Worm (Caenorhabditis elegans) whole organism, young adult: ENCODE data around the gene sre-28.

Experiments used
- B0261.1 ChIP-seq: sonication (generic microtip); optimal IDR thresholded peaks from 2 replicates; lab custom pipeline; 2016; ENCODE audit warnings: mild to moderate bottlenecking, missing genetic modification characterization, moderate library complexity, missing compliant biosample characterization
- F22D6.2 ChIP-seq: sonication (generic microtip); optimal IDR thresholded peaks from 2 replicates; lab custom pipeline; 2016; ENCODE audit warnings: mild to moderate bottlenecking, missing genetic modification characterization, missing compliant biosample characterization
- F37B4.10 ChIP-seq: fragments of 200-800 bp; sonication (Bioruptor generic); IDR thresholded peaks from 2 replicates; pipeline ENCODE4 v1.3.6; 2022; ENCODE audit warnings: missing genetic modification characterization, missing compliant biosample characterization
- F39B2.1 ChIP-seq: fragments of 200-800 bp; sonication (Bioruptor generic); IDR thresholded peaks from 2 replicates; pipeline ENCODE4 v1.3.6; 2022; ENCODE audit warnings: missing genetic modification reagents, missing genetic modification characterization, missing compliant biosample characterization
- F57A8.1 ChIP-seq: fragments of 200-800 bp; sonication (Bioruptor generic); optimal IDR thresholded peaks from 2 replicates; lab custom pipeline; 2018; ENCODE audit warnings: mild to moderate bottlenecking, missing genetic modification characterization, moderate library complexity, missing compliant biosample characterization
- F57C9.4 ChIP-seq: sonication (generic microtip); optimal IDR thresholded peaks from 2 replicates; lab custom pipeline; 2017; ENCODE audit warnings: mild to moderate bottlenecking, missing genetic modification characterization, missing compliant biosample characterization
- K11D2.4 ChIP-seq: fragments of 200-800 bp; sonication (Bioruptor generic); IDR thresholded peaks from 2 replicates; pipeline ENCODE4 v1.3.6; 2022; ENCODE audit warnings: missing genetic modification reagents, missing genetic modification characterization, missing compliant biosample characterization
- Y53F4B.3 ChIP-seq: fragments of 200-800 bp; sonication (Bioruptor generic); IDR thresholded peaks from 2 replicates; pipeline ENCODE4 v1.3.6; 2022; ENCODE audit warnings: missing genetic modification reagents, missing genetic modification characterization, missing compliant biosample characterization
- Y67H2A.10 ChIP-seq: fragments of 200-800 bp; sonication (Bioruptor generic); conservative IDR thresholded peaks from 2 replicates; pipeline ENCODE4 v1.3.6; 2022; ENCODE audit warnings: missing genetic modification reagents, missing genetic modification characterization, missing compliant biosample characterization
- Y95B8A.8 ChIP-seq: fragments of 200-800 bp; sonication (Bioruptor generic); IDR thresholded peaks from 2 replicates; pipeline ENCODE4 v1.3.6; 2022; ENCODE audit warnings: missing genetic modification reagents, missing genetic modification characterization, missing compliant biosample characterization
- ZK185.1 ChIP-seq: sonication (generic microtip); optimal IDR thresholded peaks from 2 replicates; lab custom pipeline; 2016; ENCODE audit warnings: mild to moderate bottlenecking, missing genetic modification characterization, missing compliant biosample characterization; ENCODE audit not compliant: poor library complexity, severe bottlenecking
- akir-1 ChIP-seq: fragments of 200-800 bp; sonication (Bioruptor generic); optimal IDR thresholded peaks from 2 replicates; lab custom pipeline; 2018; ENCODE audit warnings: mild to moderate bottlenecking, missing genetic modification characterization, moderate library complexity, missing compliant biosample characterization
- atf-7 ChIP-seq: sonication (generic microtip); optimal IDR thresholded peaks from 2 replicates; lab custom pipeline; 2017; ENCODE audit warnings: mild to moderate bottlenecking, missing genetic modification characterization, missing compliant biosample characterization
- athp-1 ChIP-seq: sonication (generic microtip); optimal IDR thresholded peaks from 2 replicates; lab custom pipeline; 2017; ENCODE audit warnings: mild to moderate bottlenecking, missing genetic modification characterization, missing compliant biosample characterization
- attf-3 ChIP-seq: fragments of 200-800 bp; sonication (Bioruptor generic); conservative IDR thresholded peaks from 2 replicates; pipeline ENCODE4 v1.3.6; 2022; ENCODE audit warnings: missing genetic modification reagents, missing genetic modification characterization, missing compliant biosample characterization
- bed-1 ChIP-seq: fragments of 200-800 bp; sonication (Bioruptor generic); IDR thresholded peaks from 2 replicates; pipeline ENCODE4 v1.3.6; 2022; ENCODE audit warnings: missing genetic modification reagents, missing genetic modification characterization, missing compliant biosample characterization
- bed-2 ChIP-seq: fragments of 200-800 bp; sonication (Bioruptor generic); IDR thresholded peaks from 2 replicates; pipeline ENCODE4 v1.3.6; 2022; ENCODE audit warnings: missing genetic modification reagents, missing genetic modification characterization, missing compliant biosample characterization
- ccch-3 ChIP-seq: fragments of 200-800 bp; sonication (Bioruptor generic); optimal IDR thresholded peaks from 2 replicates; lab custom pipeline; 2018; ENCODE audit warnings: mild to moderate bottlenecking, missing genetic modification characterization, missing compliant biosample characterization
- cebp-1 ChIP-seq, 2 experiments: fragments of 200-800 bp in 1 of 2; sonication (Bioruptor generic) in 1 of 2; sonication (generic microtip) in 1 of 2; IDR thresholded peaks in 1 of 2; optimal IDR thresholded peaks in 1 of 2; 2 replicates each; pipeline versions ENCODE4 v1.3.6 to Lab custom; 2017 to 2022; ENCODE audit warnings: missing compliant biosample characterization in 2 of 2, missing genetic modification characterization in 2 of 2, mild to moderate bottlenecking in 1 of 2, missing genetic modification reagents in 1 of 2, moderate library complexity in 1 of 2
- cebp-2 ChIP-seq: fragments of 200-800 bp; sonication (Bioruptor generic); IDR thresholded peaks from 2 replicates; pipeline ENCODE4 v1.3.6; 2022; ENCODE audit warnings: missing genetic modification characterization, missing compliant biosample characterization
- ceh-100 ChIP-seq: fragments of 200-800 bp; sonication (Bioruptor generic); IDR thresholded peaks from 2 replicates; pipeline ENCODE4 v1.3.6; 2022; ENCODE audit warnings: missing genetic modification reagents, missing genetic modification characterization, missing compliant biosample characterization
- ceh-40 ChIP-seq: fragments of 200-800 bp; sonication (Bioruptor generic); IDR thresholded peaks from 2 replicates; pipeline ENCODE4 v1.3.6; 2022; ENCODE audit warnings: missing genetic modification characterization, missing compliant biosample characterization
- ceh-91 ChIP-seq: fragments of 200-800 bp; sonication (Bioruptor generic); IDR thresholded peaks from 2 replicates; pipeline ENCODE4 v1.3.6; 2022; ENCODE audit warnings: missing genetic modification reagents, missing genetic modification characterization, missing compliant biosample characterization
- dox-1 ChIP-seq: fragments of 200-800 bp; sonication (Bioruptor generic); IDR thresholded peaks from 2 replicates; pipeline ENCODE4 v1.3.6; 2022; ENCODE audit warnings: missing genetic modification reagents, missing genetic modification characterization, missing compliant biosample characterization
- egrh-3 ChIP-seq: fragments of 200-800 bp; sonication (Bioruptor generic); IDR thresholded peaks from 2 replicates; pipeline ENCODE4 v1.3.6; 2022; ENCODE audit warnings: missing genetic modification reagents, missing genetic modification characterization, missing compliant biosample characterization
- gei-17 ChIP-seq: fragments of 200-800 bp; sonication (Bioruptor generic); optimal IDR thresholded peaks from 2 replicates; lab custom pipeline; 2018; ENCODE audit warnings: mild to moderate bottlenecking, missing genetic modification characterization, missing compliant biosample characterization
- him-1 ChIP-seq: sonication (generic microtip); optimal IDR thresholded peaks from 2 replicates; lab custom pipeline; 2016; ENCODE audit warnings: missing genotype, missing genetic modification reagents, missing genetic modification characterization, missing compliant biosample characterization
- hmg-1.2 ChIP-seq: fragments of 200-800 bp; sonication (Bioruptor generic); IDR thresholded peaks from 2 replicates; pipeline ENCODE4 v1.3.6; 2022; ENCODE audit warnings: missing genetic modification reagents, missing genetic modification characterization, missing compliant biosample characterization
- hmg-20 ChIP-seq: fragments of 200-800 bp; sonication (Bioruptor generic); IDR thresholded peaks from 2 replicates; pipeline ENCODE4 v1.3.6; 2022; ENCODE audit warnings: missing genetic modification reagents, missing genetic modification characterization, missing compliant biosample characterization
- hrde-1 ChIP-seq: sonication (generic microtip); optimal IDR thresholded peaks from 2 replicates; lab custom pipeline; 2016; ENCODE audit warnings: missing genetic modification characterization, mild to moderate bottlenecking, missing compliant biosample characterization, moderate library complexity, missing genotype, missing genetic modification reagents, borderline replicate concordance
- hsf-1 ChIP-seq: fragments of 200-800 bp; sonication (Bioruptor generic); IDR thresholded peaks from 2 replicates; pipeline ENCODE4 v1.3.6; 2022; ENCODE audit warnings: missing genetic modification reagents, missing genetic modification characterization, missing compliant biosample characterization
- let-526 ChIP-seq: fragments of 200-800 bp; sonication (Bioruptor generic); IDR thresholded peaks from 2 replicates; pipeline ENCODE4 v1.3.6; 2022; ENCODE audit warnings: missing genetic modification reagents, missing genetic modification characterization, missing compliant biosample characterization
- lin-54 ChIP-seq: fragments of 200-800 bp; sonication (Bioruptor generic); optimal IDR thresholded peaks from 2 replicates; lab custom pipeline; 2018; ENCODE audit warnings: mild to moderate bottlenecking, missing genetic modification characterization, missing compliant biosample characterization
- lsl-1 ChIP-seq: fragments of 200-800 bp; sonication (Bioruptor generic); optimal IDR thresholded peaks from 2 replicates; lab custom pipeline; 2018; ENCODE audit warnings: mild to moderate bottlenecking, missing genetic modification characterization, moderate library complexity, missing compliant biosample characterization
- madf-3 ChIP-seq: fragments of 200-800 bp; sonication (Bioruptor generic); IDR thresholded peaks from 2 replicates; pipeline ENCODE4 v1.3.6; 2022; ENCODE audit warnings: missing genetic modification reagents, missing genetic modification characterization, missing compliant biosample characterization
- mel-28 ChIP-seq: sonication (generic microtip); optimal IDR thresholded peaks from 2 replicates; lab custom pipeline; 2016; ENCODE audit warnings: borderline replicate concordance, mild to moderate bottlenecking, missing genetic modification characterization, missing compliant biosample characterization
- nhr-179 ChIP-seq: sonication (generic microtip); optimal IDR thresholded peaks from 2 replicates; lab custom pipeline; 2016; ENCODE audit warnings: mild to moderate bottlenecking, missing genetic modification characterization, missing compliant biosample characterization
- nhr-27 ChIP-seq: fragments of 200-800 bp; sonication (Bioruptor generic); optimal IDR thresholded peaks from 2 replicates; lab custom pipeline; 2018; ENCODE audit warnings: mild to moderate bottlenecking, missing genetic modification characterization, moderate library complexity, missing compliant biosample characterization
- nhr-90 ChIP-seq: sonication (generic microtip); optimal IDR thresholded peaks from 2 replicates; lab custom pipeline; 2016; ENCODE audit warnings: missing genotype, mild to moderate bottlenecking, missing genetic modification characterization, missing compliant biosample characterization
- pha-4 ChIP-seq: fragments of 150-350 bp; sonication (generic microtip); optimal IDR thresholded peaks from 2 replicates; lab custom pipeline; 2014; ENCODE audit warnings: missing biosample characterization, missing genetic modification reagents, missing genetic modification characterization
- snpc-4 ChIP-seq, 5 experiments: fragments of 150-350 bp in 1 of 5; sonication (generic microtip) in 4 of 5; optimal IDR thresholded peaks; 2 replicates each; lab custom pipeline; 2014 to 2018; ENCODE audit warnings: missing genetic modification characterization in 5 of 5, missing biosample characterization in 3 of 5, antibody characterized with exemption in 2 of 5, mild to moderate bottlenecking in 2 of 5, missing compliant biosample characterization in 2 of 5, missing genotype in 2 of 5, moderate library complexity in 2 of 5, missing genetic modification reagents in 1 of 5
- somi-1 ChIP-seq: fragments of 200-800 bp; sonication (Bioruptor generic); optimal IDR thresholded peaks from 2 replicates; lab custom pipeline; 2018; ENCODE audit warnings: mild to moderate bottlenecking, missing genetic modification characterization, missing compliant biosample characterization
- tlf-1 ChIP-seq: fragments of 200-800 bp; sonication (Bioruptor generic); optimal IDR thresholded peaks from 2 replicates; lab custom pipeline; 2018; ENCODE audit warnings: mild to moderate bottlenecking, missing genetic modification characterization, missing compliant biosample characterization
- zfh-2 ChIP-seq: fragments of 200-800 bp; sonication (Bioruptor generic); conservative IDR thresholded peaks from 2 replicates; pipeline ENCODE4 v1.3.6; 2022; ENCODE audit warnings: missing genetic modification reagents, missing genetic modification characterization, missing compliant biosample characterization
- ztf-18 ChIP-seq: sonication (generic microtip); optimal IDR thresholded peaks from 2 replicates; lab custom pipeline; 2016; ENCODE audit warnings: missing genotype, mild to moderate bottlenecking, missing genetic modification characterization, missing compliant biosample characterization
- ztf-6 ChIP-seq: fragments of 200-800 bp; sonication (Bioruptor generic); IDR thresholded peaks from 2 replicates; pipeline ENCODE4 v1.3.6; 2022; ENCODE audit warnings: missing genetic modification reagents, missing genetic modification characterization, missing compliant biosample characterization

The sre-28 gene

DNA sequence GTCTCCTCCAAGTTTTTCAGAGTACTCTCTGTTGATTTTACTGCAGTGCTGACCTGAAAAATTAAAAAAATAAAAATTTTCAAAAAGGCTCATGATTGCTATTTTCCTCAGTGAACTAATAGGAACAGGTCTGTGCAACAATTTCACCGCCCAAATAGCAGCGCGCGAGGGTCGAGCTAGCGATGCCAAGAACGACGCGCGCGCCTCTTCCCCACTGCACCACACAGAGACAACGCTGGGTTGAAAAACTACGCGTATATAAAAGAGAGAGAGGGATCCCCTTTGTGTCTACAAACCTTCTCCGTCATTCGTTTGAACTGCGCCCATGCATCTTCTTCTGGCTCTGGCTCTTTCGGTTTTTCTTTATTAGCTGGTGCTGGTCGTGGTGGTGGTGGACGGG lies 25.9 kb downstream of the sre-28 start (continued):
- peak; percentile 96 for TF ChIP-seq B0261.1 (tag; lab: Kevin White, UChicago)
- TF ChIP-seq pha-4 (tag; lab: Kevin White, UChicago), result no peak
- TF ChIP-seq bed-2 (GFP tag; lab: Robert Waterston, UW), result no peak
- TF ChIP-seq akir-1 (GFP tag; lab: Kevin White, UChicago), result peak; percentile 64
- TF ChIP-seq lsl-1 (GFP tag; lab: Kevin White, UChicago), result peak; percentile 53
- TF ChIP-seq ccch-3 (GFP tag; lab: Kevin White, UChicago), result peak; percentile 49
- TF ChIP-seq ztf-6, result peak; percentile 56; the same call in 1 of the 2 replicates
- 0 out of 2 replicates have a peak, but pooled peaks have one; percentile 80 for TF ChIP-seq Y95B8A.8 (GFP tag; lab: Robert Waterston, UW)
- TF ChIP-seq hrde-1, result peak; percentile 86
- TF ChIP-seq athp-1 (tag; lab: Kevin White, UChicago), result peak; percentile 95
- TF ChIP-seq zfh-2 (GFP tag; lab: Robert Waterston, UW), result peak; percentile 92
- peak; percentile 94 for TF ChIP-seq ZK185.1 (tag; lab: Kevin White, UChicago)
- TF ChIP-seq mel-28 (tag; lab: Kevin White, UChicago), result peak; percentile 45
- TF ChIP-seq hmg-1.2 (GFP tag; lab: Robert Waterston, UW), result peak; percentile 78
- peak; percentile 94 for TF ChIP-seq bed-1 (GFP tag; lab: Robert Waterston, UW)
- peak; percentile 76 for TF ChIP-seq ceh-100
- peak; percentile 80 for TF ChIP-seq atf-7 (tag; lab: Kevin White, UChicago)
- TF ChIP-seq lin-54 (GFP tag; lab: Kevin White, UChicago), result peak; percentile 81
- TF ChIP-seq K11D2.4 (GFP tag; lab: Robert Waterston, UW), result peak; percentile 43; the same call in 1 of the 2 replicates
- TF ChIP-seq cebp-1 (GFP tag; IDR thresholded peaks at IDR 0.05; lab: Robert Waterston, UW), result no peak
- peak; percentile 83 for TF ChIP-seq cebp-1 (tag; optimal IDR thresholded peaks at IDR 0.05; lab: Kevin White, UChicago)
- peak; percentile 81; the same call in 1 of the 2 replicates for TF ChIP-seq ceh-40
- peak; percentile 87 for TF ChIP-seq dox-1
- peak; percentile 97 for TF ChIP-seq nhr-90 (tag; lab: Kevin White, UChicago)
- peak; percentile 97 for TF ChIP-seq him-1
- peak; percentile 36 for TF ChIP-seq F22D6.2 (tag; lab: Kevin White, UChicago)
- peak; percentile 76 for TF ChIP-seq hsf-1
- TF ChIP-seq F57C9.4 (tag; lab: Kevin White, UChicago), result peak; percentile 20
- peak; percentile 63 for TF ChIP-seq egrh-3 (GFP tag; lab: Robert Waterston, UW)
- TF ChIP-seq ztf-18 (tag; lab: Kevin White, UChicago), result peak; percentile 85
- peak; percentile 27 for TF ChIP-seq gei-17 (GFP tag; lab: Kevin White, UChicago)
- TF ChIP-seq Y53F4B.3 (GFP tag; lab: Robert Waterston, UW), result no peak
- peak; percentile 98 for TF ChIP-seq cebp-2 (GFP tag; lab: Robert Waterston, UW)
- peak; percentile 90 for TF ChIP-seq hmg-20
- TF ChIP-seq snpc-4 (GFP tag; optimal IDR thresholded peaks at IDR 0.05; lab: Kevin White, UChicago), result peak; percentile 87
- peak in 3 of 4 experiments; percentile 72 to 78 (median 74) for TF ChIP-seq snpc-4 (tag; optimal IDR thresholded peaks at IDR 0.05; lab: Kevin White, UChicago)
- TF ChIP-seq F39B2.1, result peak; percentile 47; the same call in 1 of the 2 replicates
- TF ChIP-seq ceh-91 (GFP tag; lab: Robert Waterston, UW), result no peak; the same call in 1 of the 2 replicates
- 0 out of 2 replicates have a peak, but pooled peaks have one; percentile 34 for TF ChIP-seq let-526 (GFP tag; lab: Robert Waterston, UW)
- peak; percentile 69 for TF ChIP-seq nhr-179
- 0 out of 2 replicates have a peak, but pooled peaks have one; percentile 65 for TF ChIP-seq F37B4.10 (GFP tag; lab: Robert Waterston, UW)
- peak; percentile 98 for TF ChIP-seq F57A8.1 (GFP tag; lab: Kevin White, UChicago)
- TF ChIP-seq nhr-27 (tag; lab: Kevin White, UChicago), result peak; percentile 57
- TF ChIP-seq madf-3 (GFP tag; lab: Robert Waterston, UW), result peak; percentile 83
- TF ChIP-seq tlf-1 (GFP tag; lab: Kevin White, UChicago), result peak; percentile 85
- TF ChIP-seq attf-3 (GFP tag; lab: Robert Waterston, UW), result peak; percentile 43
- TF ChIP-seq somi-1 (GFP tag; lab: Kevin White, UChicago), result peak; percentile 85
- TF ChIP-seq Y67H2A.10 (GFP tag; lab: Robert Waterston, UW), result peak; percentile 66; the same call in 1 of the 2 replicates
